Worm (Caenorhabditis elegans): ENCODE measurements around the gene apm-3.

Gene apm-3

ce11 chrX:963171-963570 lies 8.4 kb downstream of the apm-3 start, which contains the start of gene ncs-1 (continued):
- TF ChIP-seq madf-10 (tag; optimal IDR thresholded peaks at IDR 0.05) = no peak
- TF ChIP-seq mcd-1 (GFP tag; IDR thresholded peaks at IDR 0.05) = no peak
- TF ChIP-seq zim-3 (tag; optimal IDR thresholded peaks at IDR 0.05) = no peak
- no peak for TF ChIP-seq madf-8 (GFP tag; conservative IDR thresholded peaks at IDR 0.05)
- no peak for TF ChIP-seq K11D2.4 (GFP tag; IDR thresholded peaks at IDR 0.05)
- no peak for TF ChIP-seq C06A6.2 (GFP tag; conservative IDR thresholded peaks at IDR 0.05)

- TF ChIP-seq bed-1 (GFP tag; IDR thresholded peaks at IDR 0.05) = no peak
- no peak for TF ChIP-seq hmg-20 (GFP tag; IDR thresholded peaks at IDR 0.05)
- no peak for TF ChIP-seq egrh-3 (GFP tag; IDR thresholded peaks at IDR 0.05)
- no peak for TF ChIP-seq pbrm-1 (GFP tag; IDR thresholded peaks at IDR 0.05)
These were observed 15.3 kb downstream of the apm-3 start, which contains the start of gene C44C1.6 for ce11 chrX:970072-970471. TSS of gene C44C1.6 (minus strand) at chrX:970270.

ce11 chrX:974499-975235 lies 19.9 kb downstream of the apm-3 start, which contains the start of gene vps-45:
TSS of gene vps-45 (minus strand) at chrX:974848.
- no peak for TF ChIP-seq snpc-4 (GFP tag; optimal IDR thresholded peaks at IDR 0.05)
- peak in 2 of 4 experiments; percentile 80 to 82 for TF ChIP-seq snpc-4 (tag; optimal IDR thresholded peaks at IDR 0.05)
- no peak for TF ChIP-seq ama-1 (optimal IDR thresholded peaks at IDR 0.05)
- TF ChIP-seq ama-1 (GFP tag; optimal IDR thresholded peaks at IDR 0.05) = no peak
- TF ChIP-seq nhr-80 (tag; optimal IDR thresholded peaks at IDR 0.05) = peak; percentile 37
- peak; percentile 38 for TF ChIP-seq hmg-1.2 (GFP tag; IDR thresholded peaks at IDR 0.05)
- TF ChIP-seq lin-40 (tag; optimal IDR thresholded peaks at IDR 0.05) = peak; percentile 8
- peak; percentile 69 for TF ChIP-seq zfh-2 (GFP tag; conservative IDR thresholded peaks at IDR 0.05)
- TF ChIP-seq ceh-27 (GFP tag; optimal IDR thresholded peaks at IDR 0.05) = peak; percentile 41
- TF ChIP-seq cebp-1 (GFP tag; IDR thresholded peaks at IDR 0.05) = no peak
- no peak for TF ChIP-seq cebp-1 (tag; optimal IDR thresholded peaks at IDR 0.05)
- peak; percentile 21 for TF ChIP-seq attf-5 (GFP tag; optimal IDR thresholded peaks at IDR 0.05)

ce11 chrX:975236-975535 lies 20.4 kb downstream of the apm-3 start:
- TF ChIP-seq snpc-4 (GFP tag; optimal IDR thresholded peaks at IDR 0.05) (no peak), snpc-4 (tag; optimal IDR thresholded peaks at IDR 0.05) (peak in 2 of 4 experiments; percentile 62 to 72), madf-3 (GFP tag; IDR thresholded peaks at IDR 0.05) (no peak)

DNA sequence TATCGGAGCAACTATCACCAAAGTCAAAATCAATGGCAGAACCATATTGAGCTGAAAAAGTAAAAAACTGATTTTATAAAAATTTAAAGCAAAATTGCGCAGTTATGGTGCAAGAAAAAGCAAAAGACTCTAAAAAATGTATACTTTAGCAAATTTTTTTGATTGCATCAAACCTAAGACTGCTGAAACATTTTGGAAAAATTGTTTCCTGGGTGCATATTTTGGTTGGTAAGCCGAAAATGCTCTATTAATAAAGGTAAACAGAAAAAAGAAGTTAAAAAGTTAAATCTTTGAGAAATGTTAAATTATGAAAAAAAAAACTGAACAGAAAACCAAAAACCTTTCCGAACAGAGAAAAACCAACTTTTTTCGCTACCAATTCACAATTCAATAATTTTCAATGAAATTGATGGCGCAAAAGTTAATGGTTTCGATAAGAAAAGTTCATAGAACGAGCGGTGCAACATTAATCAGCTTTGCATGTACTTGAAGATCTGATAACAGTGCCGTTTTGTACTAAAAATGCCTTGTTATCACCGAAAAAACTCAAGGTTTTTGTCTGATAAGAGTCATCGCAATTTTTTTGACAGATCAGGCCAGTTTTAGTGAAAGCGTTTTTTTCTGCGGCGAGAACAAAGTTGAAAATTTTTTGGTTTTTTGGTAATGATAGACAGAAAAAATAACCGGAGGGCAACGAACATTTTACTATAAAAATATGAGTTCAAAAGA lies 23.3 kb downstream of the apm-3 start, which contains the start of gene abhd-3.2:
Gene abhd-3.2 (minus strand): TSS at position 51 of the 729 bp plus-strand sequence.
- TF ChIP-seq ztf-22 (GFP tag; optimal IDR thresholded peaks at IDR 0.05) (peak; percentile 88), dox-1 (GFP tag; IDR thresholded peaks at IDR 0.05) (peak; percentile 62), B0336.3 (GFP tag; IDR thresholded peaks at IDR 0.05) (peak; percentile 44; the same call in 1 of the 2 replicates), lin-40 (tag; optimal IDR thresholded peaks at IDR 0.05) (peak; percentile 71), tbp1 (GFP tag; optimal IDR thresholded peaks at IDR 0.05) (peak; percentile 12), nhr-80 (tag; optimal IDR thresholded peaks at IDR 0.05) (peak; percentile 98), unc-62 (GFP tag; optimal IDR thresholded peaks at IDR 0.05) (peak; percentile 66), nfya-2 (GFP tag; IDR thresholded peaks at IDR 0.05) (no peak), atf-7 (tag; optimal IDR thresholded peaks at IDR 0.05) (peak; percentile 63), ets-4 (GFP tag; optimal IDR thresholded peaks at IDR 0.05) (peak; percentile 82), fkh-3 (tag; optimal IDR thresholded peaks at IDR 0.05) (no peak), F55B11.4 (tag; optimal IDR thresholded peaks at IDR 0.05; ENCODE audit: borderline replicate concordance, insufficient read depth) (no peak), let-607 (tag; optimal IDR thresholded peaks at IDR 0.05) (peak; percentile 2 to 45), tlf-1 (GFP tag; optimal IDR thresholded peaks at IDR 0.05) (peak; percentile 44), pha-4 (tag; optimal IDR thresholded peaks at IDR 0.05) (peak; percentile 81), ztf-3 (GFP tag; optimal IDR thresholded peaks at IDR 0.05) (no peak), ztf-26 (tag; optimal IDR thresholded peaks at IDR 0.05) (peak; percentile 19)
